Worm (Caenorhabditis elegans) whole organism, midembryonic: Measurements from ENCODE around the gene tos-1.
"Not testable (repeated sequence)": the region's sequence is repeated elsewhere in the genome, so short reads cannot be mapped to it uniquely, and the experiment has no call there.

Source experiments
- T22C8.4 ChIP-seq: fragments of 200-800 bp; sonication (Bioruptor generic); IDR thresholded peaks from 2 replicates; pipeline ENCODE4 v1.3.6; 2022; ENCODE audit warnings: missing genetic modification characterization, missing compliant biosample characterization
- cog-1 ChIP-seq: sonication (generic microtip); optimal IDR thresholded peaks from 2 replicates; lab custom pipeline; 2016; ENCODE audit warnings: missing genetic modification characterization, missing compliant biosample characterization
- flt-1 ChIP-seq: fragments of 200-800 bp; sonication (Bioruptor generic); IDR thresholded peaks from 2 replicates; pipeline ENCODE4 v1.3.6; 2022; ENCODE audit warnings: missing genetic modification characterization, missing compliant biosample characterization
- klf-2 ChIP-seq: fragments of 200-800 bp; sonication (Bioruptor generic); conservative IDR thresholded peaks from 2 replicates; pipeline ENCODE4 v1.3.6; 2022; ENCODE audit warnings: missing genetic modification reagents, missing genetic modification characterization, missing compliant biosample characterization
- med-1 ChIP-seq: sonication (generic microtip); optimal IDR thresholded peaks from 2 replicates; lab custom pipeline; 2017; ENCODE audit warnings: missing genetic modification characterization, mild to moderate bottlenecking, missing compliant biosample characterization, antibody characterized with exemption, missing genetic modification reagents; ENCODE audit not compliant: insufficient read depth
- ref-1 ChIP-seq: fragments of 200-800 bp; sonication (Bioruptor generic); conservative IDR thresholded peaks from 2 replicates; pipeline ENCODE4 v1.3.6; 2022; ENCODE audit warnings: missing genetic modification reagents, missing genetic modification characterization, missing compliant biosample characterization
- tab-1 ChIP-seq: fragments of 200-800 bp; sonication (Bioruptor generic); IDR thresholded peaks from 2 replicates; pipeline ENCODE4 v1.3.6; 2022; ENCODE audit warnings: missing genetic modification characterization, missing compliant biosample characterization
- ztf-23 ChIP-seq: fragments of 200-800 bp; sonication (Bioruptor generic); IDR thresholded peaks from 2 replicates; pipeline ENCODE4 v1.3.6; 2022; ENCODE audit warnings: missing genetic modification reagents, missing genetic modification characterization, missing compliant biosample characterization
- ztf-29 ChIP-seq: fragments of 200-800 bp; sonication (Bioruptor generic); IDR thresholded peaks from 2 replicates; pipeline ENCODE4 v1.3.6; 2022; ENCODE audit warnings: missing genetic modification reagents, missing genetic modification characterization, missing compliant biosample characterization

tos-1 gene

DNA sequence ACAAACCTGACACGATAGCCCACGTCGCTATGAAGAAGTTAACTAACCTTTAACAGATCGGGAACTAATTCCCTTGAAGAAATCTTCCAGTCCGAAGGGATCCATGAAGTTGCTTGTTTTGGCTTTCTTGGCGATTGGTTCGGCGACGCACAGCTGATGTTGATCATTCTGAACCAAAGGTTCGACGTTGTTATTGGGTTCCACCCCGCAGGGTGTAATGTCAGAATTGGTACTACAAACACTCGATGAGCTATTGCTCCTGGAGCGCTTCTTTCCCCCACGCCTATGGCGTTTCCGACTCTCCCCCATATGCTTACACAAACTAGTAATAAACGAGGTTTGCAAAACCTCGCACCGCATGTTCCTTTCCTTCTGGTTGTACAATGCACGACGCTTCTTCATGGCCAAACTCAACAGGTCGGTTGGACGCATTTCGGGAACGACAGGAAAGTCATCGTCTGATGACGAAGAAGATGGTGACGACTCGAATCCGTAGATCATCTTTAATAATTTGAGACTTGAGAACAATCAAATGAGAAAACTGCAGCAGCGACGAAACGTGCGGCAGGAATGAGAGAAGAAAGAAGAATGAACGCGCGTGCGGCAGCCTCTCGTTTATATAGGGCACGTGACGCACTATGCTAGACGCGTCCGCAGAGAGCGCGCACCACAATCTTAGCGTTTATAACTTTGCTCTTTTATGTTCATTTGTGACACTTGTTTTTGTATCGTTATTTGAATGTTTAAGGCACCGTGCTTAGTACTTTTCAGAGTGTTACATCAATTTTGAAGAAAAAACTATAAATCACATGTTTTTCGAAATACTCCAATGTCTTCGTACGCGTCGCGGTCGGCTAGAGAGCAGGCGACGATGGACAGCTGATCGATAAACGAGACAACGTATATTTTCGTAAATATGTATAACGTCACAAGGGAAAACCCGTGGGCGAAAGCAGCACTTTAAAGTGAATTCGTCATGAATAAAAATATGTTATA, at the start of gene tos-1:
TSS of gene tos-1 (minus strand) at position 575 of the 996 bp plus-strand sequence.
- peak; percentile 90 for TF ChIP-seq flt-1 (GFP tag; lab: Robert Waterston, UW)
- TF ChIP-seq klf-2 (GFP tag; lab: Robert Waterston, UW) = 0 out of 2 replicates have a peak, but pooled peaks have one; percentile 14
- TF ChIP-seq med-1 (GFP tag; lab: Kevin White, UChicago) = no peak
- peak; percentile 87 for TF ChIP-seq ztf-23
- TF ChIP-seq cog-1 = peak; percentile 100
- TF ChIP-seq tab-1 = no peak; the same call in 1 of the 2 replicates
- peak; percentile 86; the same call in 1 of the 2 replicates for TF ChIP-seq ref-1 (GFP tag; lab: Robert Waterston, UW)
- TF ChIP-seq ztf-29 (GFP tag; lab: Robert Waterston, UW) = peak; percentile 77
- TF ChIP-seq T22C8.4 (GFP tag; lab: Robert Waterston, UW) = 0 out of 2 replicates have a peak, but pooled peaks have one; percentile 15

DNA sequence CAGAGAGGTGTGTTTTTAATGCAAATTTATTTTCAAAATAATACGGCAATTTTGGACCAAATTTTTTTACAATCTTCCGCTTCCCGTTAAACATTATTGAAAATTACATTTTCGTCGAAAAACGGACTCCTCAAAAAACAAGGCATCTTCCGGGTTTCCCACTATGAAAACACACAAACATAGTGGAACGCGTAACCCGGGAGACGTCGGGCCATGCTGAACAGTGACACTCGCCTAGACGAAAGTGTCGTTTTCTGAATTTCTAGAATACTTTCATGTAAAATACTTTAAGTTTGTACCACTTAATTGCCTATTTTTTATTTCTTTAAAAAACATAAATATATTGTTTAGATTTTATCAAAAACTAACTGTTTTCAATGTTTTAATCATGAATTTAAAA, 48.0 kb upstream of the tos-1 start:
- TF ChIP-seq ref-1 (GFP tag; lab: Robert Waterston, UW) (no peak), cog-1 (no peak)

DNA sequence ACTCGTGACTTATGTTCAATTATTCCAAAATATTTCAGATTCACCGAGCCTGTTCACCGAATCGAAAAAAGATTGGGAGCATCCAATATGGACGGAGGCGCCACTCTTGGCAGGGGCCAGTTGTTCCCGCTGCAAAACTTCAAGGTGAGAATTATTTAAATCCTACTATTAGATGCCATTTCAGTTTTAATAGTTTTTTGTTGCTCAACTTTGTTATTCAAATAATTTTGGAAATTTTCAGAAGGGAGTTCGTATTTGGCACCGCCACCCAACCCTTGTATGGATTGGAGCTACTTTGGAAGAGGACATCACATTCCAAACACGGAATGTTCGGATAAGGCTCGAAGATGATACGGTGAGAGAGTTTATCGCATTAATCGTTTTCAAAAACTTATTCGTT, 42.1 kb upstream of the tos-1 start, which contains the start of gene hum-2:
TSS of gene hum-2 (plus strand) at position 33 of the 400 bp plus-strand sequence.
- TF ChIP-seq ztf-29 (GFP tag; lab: Robert Waterston, UW) (no peak), ztf-23 (no peak), med-1 (GFP tag; lab: Kevin White, UChicago) (no peak)

DNA sequence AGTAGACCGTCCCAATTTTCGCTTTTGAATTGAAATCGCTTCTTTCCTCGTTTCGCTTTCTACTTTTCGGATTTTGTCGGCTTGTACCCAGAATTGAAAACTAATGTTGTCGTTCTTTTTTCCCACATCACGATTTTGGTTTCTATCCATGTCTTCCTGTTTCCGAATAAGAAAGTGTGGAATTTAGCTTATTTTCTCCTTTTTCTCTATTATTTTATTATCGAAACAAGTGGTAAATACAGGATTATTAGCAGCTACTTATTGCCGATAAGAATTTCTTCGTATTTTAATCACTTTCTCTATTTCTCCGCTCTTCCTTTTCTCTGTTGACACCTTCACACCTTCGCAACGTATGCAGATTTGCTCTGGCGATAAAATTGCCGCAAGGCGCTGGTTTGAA, 40.9 kb upstream of the tos-1 start:
- TF ChIP-seq tab-1 (no peak), ztf-29 (GFP tag; lab: Robert Waterston, UW) (no peak), cog-1 (no peak), T22C8.4 (GFP tag; lab: Robert Waterston, UW) (no peak), flt-1 (GFP tag; lab: Robert Waterston, UW) (no peak), klf-2 (GFP tag; lab: Robert Waterston, UW) (no peak), ztf-23 (no peak), med-1 (GFP tag; lab: Kevin White, UChicago) (no peak), ref-1 (GFP tag; lab: Robert Waterston, UW) (no peak)

DNA sequence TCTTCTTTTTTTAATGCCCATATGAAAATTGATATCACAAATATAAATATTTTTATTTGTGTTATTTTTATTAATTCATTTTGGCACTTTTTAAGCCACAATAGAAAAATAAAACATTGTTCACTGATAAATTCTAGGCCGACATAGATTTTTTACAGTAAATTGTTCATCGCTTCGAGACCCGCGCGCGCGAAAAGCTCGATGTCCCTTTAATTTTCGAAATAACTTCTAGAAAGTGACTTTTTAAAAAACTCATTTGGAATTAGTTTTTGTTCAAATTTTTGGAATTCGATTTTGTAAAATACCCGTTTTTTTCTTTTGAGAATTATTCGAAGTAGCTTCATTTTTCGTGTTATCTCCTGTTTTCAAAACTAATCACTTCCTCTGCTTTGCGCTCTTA, 40.4 kb upstream of the tos-1 start:
- TF ChIP-seq med-1 (GFP tag; lab: Kevin White, UChicago) (no peak), T22C8.4 (GFP tag; lab: Robert Waterston, UW) (no peak), ref-1 (GFP tag; lab: Robert Waterston, UW) (no peak), cog-1 (no peak), ztf-23 (no peak), ztf-29 (GFP tag; lab: Robert Waterston, UW) (no peak), tab-1 (no peak), klf-2 (GFP tag; lab: Robert Waterston, UW) (no peak), flt-1 (GFP tag; lab: Robert Waterston, UW) (no peak)

DNA sequence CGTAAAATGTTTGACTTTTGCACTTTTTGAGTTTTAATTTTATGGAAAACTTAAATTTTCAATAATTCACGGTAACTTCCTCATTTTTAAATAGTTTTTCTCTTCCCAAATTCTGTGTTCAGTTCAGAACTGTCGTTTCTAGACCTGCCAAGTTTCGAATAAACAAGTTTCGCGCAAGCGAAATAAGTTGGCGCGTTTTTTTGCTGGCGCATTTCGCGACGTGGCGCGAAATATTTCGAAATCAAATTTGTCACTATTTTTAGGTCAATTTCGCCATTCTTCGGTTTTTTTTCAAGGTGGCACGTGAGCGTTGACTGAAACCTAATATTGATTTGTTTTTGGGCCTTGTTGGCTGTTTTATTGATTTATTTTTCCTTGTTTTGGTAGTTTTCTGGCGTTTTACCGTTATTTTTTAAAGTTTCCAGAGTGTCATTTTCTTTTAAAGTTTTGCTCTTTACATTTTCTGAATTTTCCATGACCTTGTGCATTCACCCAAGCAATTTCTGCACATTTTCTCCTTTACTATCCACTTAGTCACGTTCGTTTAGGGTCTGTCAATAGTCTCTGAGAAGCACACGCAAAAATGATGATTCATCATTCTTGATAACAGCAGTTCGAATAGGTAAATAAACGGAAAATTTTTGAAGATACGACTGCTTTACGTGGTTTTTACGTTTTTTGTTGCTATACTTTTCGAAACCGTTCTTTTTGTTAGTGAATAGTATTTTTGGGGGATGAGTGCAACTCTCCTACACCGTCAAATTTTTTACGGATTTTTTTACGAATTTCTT, 38.7 kb upstream of the tos-1 start:
- TF ChIP-seq flt-1 (GFP tag; lab: Robert Waterston, UW) (no peak), ztf-29 (GFP tag; lab: Robert Waterston, UW) (no peak), ref-1 (GFP tag; lab: Robert Waterston, UW) (no peak), T22C8.4 (GFP tag; lab: Robert Waterston, UW) (peak; percentile 49; the same call in 1 of the 2 replicates)

DNA sequence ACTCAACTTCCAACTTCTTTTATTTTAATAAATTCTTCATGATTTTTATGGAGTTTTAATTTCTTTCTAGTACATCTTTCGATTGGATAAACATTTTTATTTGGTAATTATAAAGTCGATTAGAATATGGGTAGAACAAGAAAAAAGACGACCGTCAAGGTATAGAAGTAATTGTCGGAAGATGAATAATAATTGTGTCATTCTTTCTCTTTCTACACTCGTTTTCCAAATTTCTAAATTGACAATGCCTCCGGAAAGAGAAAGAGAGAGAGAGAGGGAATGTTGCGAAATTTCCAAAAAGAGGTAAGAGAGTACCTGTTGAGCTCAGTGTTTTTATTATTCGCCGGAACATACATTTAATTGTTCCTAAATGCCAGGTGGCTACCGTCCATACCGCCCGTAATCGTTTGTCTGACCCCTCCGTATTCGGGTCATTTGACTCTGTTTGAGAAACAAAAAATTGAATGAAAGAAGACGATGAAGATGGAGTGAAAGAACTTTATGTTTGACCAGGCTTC, 37.9 kb upstream of the tos-1 start, which contains the start of gene E02C12.12:
TSS of gene E02C12.12 (minus strand) at position 468 of the 518 bp plus-strand sequence.
- TF ChIP-seq cog-1 = no peak
- TF ChIP-seq ztf-29 (GFP tag; lab: Robert Waterston, UW) = no peak
- no peak for TF ChIP-seq ztf-23
- no peak for TF ChIP-seq med-1 (GFP tag; lab: Kevin White, UChicago)
- TF ChIP-seq klf-2 (GFP tag; lab: Robert Waterston, UW) = no peak
- no peak for TF ChIP-seq ref-1 (GFP tag; lab: Robert Waterston, UW)
- TF ChIP-seq tab-1 = no peak
- no peak for TF ChIP-seq flt-1 (GFP tag; lab: Robert Waterston, UW)
- TF ChIP-seq T22C8.4 (GFP tag; lab: Robert Waterston, UW) = no peak

DNA sequence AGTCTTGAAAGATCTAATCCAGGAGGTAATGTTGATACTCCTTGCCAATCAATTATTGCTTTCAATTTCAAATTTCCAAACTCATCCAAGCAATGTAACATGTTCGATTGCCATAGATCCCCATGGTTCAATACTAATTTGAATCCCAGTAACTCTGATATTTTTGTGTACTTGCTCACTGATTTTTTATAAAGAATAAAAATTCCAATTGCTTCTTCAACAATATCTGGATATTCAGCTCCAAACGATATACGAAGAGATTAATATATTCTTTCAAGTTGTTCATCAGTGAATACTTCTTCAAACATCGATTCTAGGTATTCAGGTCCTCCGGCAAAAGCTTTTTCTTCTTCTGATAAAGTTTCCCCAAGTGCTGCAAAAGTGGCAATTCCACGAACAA, 35.8 kb upstream of the tos-1 start, which contains the start of gene E02C12.11:
TSS of gene E02C12.11 (minus strand) at position 101 of the 400 bp plus-strand sequence.
- TF ChIP-seq cog-1; ztf-29 (GFP tag; lab: Robert Waterston, UW); klf-2 (GFP tag; lab: Robert Waterston, UW): not testable (repeated sequence)

DNA sequence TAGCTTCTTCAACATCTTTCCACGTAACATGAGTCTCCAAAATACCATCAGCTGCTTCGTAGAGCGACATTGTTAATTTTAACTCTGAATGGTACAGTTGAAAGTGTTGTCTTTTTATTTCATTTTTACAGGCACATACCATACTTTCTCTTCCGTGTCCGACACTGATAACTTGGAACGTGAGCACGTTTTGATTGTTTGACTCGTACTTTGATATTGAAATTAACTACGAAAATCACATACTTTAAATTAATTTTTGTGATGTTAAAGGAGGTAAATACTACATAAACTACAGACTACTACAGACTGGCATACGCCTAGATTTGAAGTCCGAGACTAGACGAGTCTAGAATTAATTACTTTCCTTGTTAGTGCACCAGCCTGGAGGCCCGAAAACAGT, 34.3 kb upstream of the tos-1 start, which contains the start of gene E02C12.10:
TSS of gene E02C12.10 (minus strand) at position 75 of the 400 bp plus-strand sequence.
- TF ChIP-seq ztf-23 = no peak
